Worm (Caenorhabditis elegans) whole organism, early embryonic: Measurements from ENCODE around the gene ifas-1.

ENCODE experiments used
- B0310.2 ChIP-seq: sonication (generic microtip); optimal IDR thresholded peaks from 2 replicates; lab custom pipeline; 2016; ENCODE audit warnings: mild to moderate bottlenecking, missing genetic modification characterization, missing compliant biosample characterization
- ama-1 ChIP-seq: fragments of 150-350 bp; optimal IDR thresholded peaks from 2 replicates; lab custom pipeline; 2014
- ceh-13 ChIP-seq: fragments of 200-800 bp; sonication (Bioruptor generic); optimal IDR thresholded peaks from 2 replicates; lab custom pipeline; 2018; ENCODE audit warnings: mild to moderate bottlenecking, missing genetic modification characterization, missing compliant biosample characterization
- ets-7 ChIP-seq: sonication (generic microtip); optimal IDR thresholded peaks from 2 replicates; lab custom pipeline; 2016; ENCODE audit warnings: missing genotype, missing genetic modification characterization, missing compliant biosample characterization
- flt-1 ChIP-seq: fragments of 200-800 bp; sonication (Bioruptor generic); IDR thresholded peaks from 2 replicates; pipeline ENCODE4 v1.3.6; 2022; ENCODE audit warnings: missing genetic modification characterization, missing compliant biosample characterization
- hmbx-1 ChIP-seq: sonication (generic microtip); optimal IDR thresholded peaks from 2 replicates; lab custom pipeline; 2016; ENCODE audit warnings: mild to moderate bottlenecking, missing genetic modification characterization, missing compliant biosample characterization
- hmg-4 ChIP-seq: fragments of 200-800 bp; sonication (Bioruptor generic); optimal IDR thresholded peaks from 2 replicates; lab custom pipeline; 2018; ENCODE audit warnings: mild to moderate bottlenecking, missing genetic modification characterization, missing compliant biosample characterization
- pes-1 ChIP-seq: fragments of 200-800 bp; sonication (Bioruptor generic); IDR thresholded peaks from 2 replicates; pipeline ENCODE4 v1.3.6; 2022; ENCODE audit warnings: missing genetic modification reagents, missing genetic modification characterization, missing compliant biosample characterization
- sea-1 ChIP-seq: fragments of 200-800 bp; sonication (Bioruptor generic); conservative IDR thresholded peaks from 2 replicates; pipeline ENCODE4 v1.3.6; 2022; ENCODE audit warnings: missing genetic modification characterization, missing compliant biosample characterization
- tbx-11 ChIP-seq: fragments of 200-800 bp; sonication (Bioruptor generic); IDR thresholded peaks from 2 replicates; pipeline ENCODE4 v1.3.6; 2022; ENCODE audit warnings: missing genetic modification characterization, missing compliant biosample characterization
- tra-4 ChIP-seq: sonication (generic microtip); optimal IDR thresholded peaks from 2 replicates; lab custom pipeline; 2017; ENCODE audit warnings: missing genetic modification characterization, missing compliant biosample characterization

DNA sequence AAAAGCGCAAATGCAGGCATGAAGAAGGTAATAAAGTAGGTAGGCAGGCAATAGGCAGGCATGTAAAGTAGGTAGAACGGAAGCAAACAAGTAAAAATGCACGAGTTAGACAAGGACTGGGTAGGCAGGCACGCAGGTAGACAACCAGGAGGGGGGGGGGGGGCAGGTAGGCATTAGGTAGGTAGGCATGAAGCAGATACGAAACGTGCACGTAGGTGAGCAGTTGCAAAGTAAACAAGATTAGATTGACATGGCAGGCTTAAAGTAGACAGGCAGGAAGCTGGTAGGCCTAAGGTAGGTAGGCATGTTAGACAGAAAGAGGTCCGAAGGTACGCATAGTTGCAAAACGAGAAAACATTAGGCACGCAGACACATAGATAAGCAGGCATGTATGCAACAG, 9.5 kb downstream of the ifas-1 start:
- no peak for TF ChIP-seq tbx-11 (GFP tag; lab: Robert Waterston, UW)
- no peak for TF ChIP-seq B0310.2 (tag; lab: Kevin White, UChicago)
- no peak for TF ChIP-seq pes-1
- TF ChIP-seq sea-1 (GFP tag; lab: Robert Waterston, UW) = no peak
- TF ChIP-seq hmbx-1 = no peak
- no peak for TF ChIP-seq ama-1 (lab: Kevin White, UChicago)
- no peak for TF ChIP-seq ets-7
- TF ChIP-seq flt-1 (GFP tag; lab: Robert Waterston, UW) = no peak
- TF ChIP-seq ceh-13 (GFP tag; lab: Kevin White, UChicago) = no peak
- TF ChIP-seq hmg-4 = no peak
- no peak for TF ChIP-seq tra-4 (tag; lab: Kevin White, UChicago)
